In genomic region chrIV:5731597-5731996, ce11 we compare ENCODE assay signal across 7 worm cellular contexts.
TF ChIP-seq lines count a peak whose summit lies in the region.

Gene H35B03.2, minus strand, starts transcription at chrIV:5731674.

TF ChIP-seq in whole organism, L1 larva, 84 proteins besides CTCF, POLR2A, EP300 and RAD21 (continues in another document):
- TF ChIP-seq fkh-4 (tag; optimal IDR thresholded peaks at IDR 0.05; lab: Kevin White, UChicago; ENCODE audit: borderline replicate concordance) = no peak
- TF ChIP-seq nhr-71 (tag; optimal IDR thresholded peaks at IDR 0.05; lab: Kevin White, UChicago) = peak; percentile 84
- TF ChIP-seq hlh-4 (tag; optimal IDR thresholded peaks at IDR 0.05; lab: Kevin White, UChicago) = no peak
- TF ChIP-seq rnt-1 (tag; optimal IDR thresholded peaks at IDR 0.05; lab: Kevin White, UChicago) = peak; percentile 79
- peak; percentile 62 for TF ChIP-seq F16B12.6 (tag; optimal IDR thresholded peaks at IDR 0.05; lab: Kevin White, UChicago)
- no peak for TF ChIP-seq unc-130 (tag; optimal IDR thresholded peaks at IDR 0.05; lab: Kevin White, UChicago)
- no peak for TF ChIP-seq zip-4 (GFP tag; optimal IDR thresholded peaks at IDR 0.05; lab: Kevin White, UChicago)
- no peak for TF ChIP-seq ceh-88 (GFP tag; IDR thresholded peaks at IDR 0.05; lab: Robert Waterston, UW)
- peak; percentile 66 for TF ChIP-seq lin-15B (tag; optimal IDR thresholded peaks at IDR 0.05; lab: Kevin White, UChicago)
- peak; percentile 83 for TF ChIP-seq snu-23 (GFP tag; optimal IDR thresholded peaks at IDR 0.05; lab: Kevin White, UChicago)
- TF ChIP-seq lsy-2 (tag; optimal IDR thresholded peaks at IDR 0.05; lab: Kevin White, UChicago) = peak; percentile 85 to 90
- TF ChIP-seq unc-30 (tag; optimal IDR thresholded peaks at IDR 0.05; lab: Kevin White, UChicago) = no peak
- TF ChIP-seq irx-1 (tag; optimal IDR thresholded peaks at IDR 0.05; lab: Kevin White, UChicago) = peak; percentile 64

TF ChIP-seq in whole organism, L2 larva, 48 proteins besides CTCF, POLR2A, EP300 and RAD21 (continues in another document):
- TF ChIP-seq elt-1 (tag; optimal IDR thresholded peaks at IDR 0.05; lab: Kevin White, UChicago) = no peak
- TF ChIP-seq sem-4 (tag; optimal IDR thresholded peaks at IDR 0.05; lab: Kevin White, UChicago) = no peak
- TF ChIP-seq elt-3 (tag; optimal IDR thresholded peaks at IDR 0.05; lab: Kevin White, UChicago) = no peak
- TF ChIP-seq lin-13 (GFP tag; optimal IDR thresholded peaks at IDR 0.05; lab: Kevin White, UChicago) = peak; percentile 51
- peak; percentile 64 to 88 for TF ChIP-seq lsy-2 (tag; optimal IDR thresholded peaks at IDR 0.05; lab: Kevin White, UChicago)
- TF ChIP-seq blmp-1 (tag; optimal IDR thresholded peaks at IDR 0.05; lab: Kevin White, UChicago; ENCODE audit: insufficient read depth) = no peak
- no peak for TF ChIP-seq nhr-11 (tag; optimal IDR thresholded peaks at IDR 0.05; lab: Kevin White, UChicago)
- peak; percentile 69 for TF ChIP-seq nhr-25 (tag; optimal IDR thresholded peaks at IDR 0.05; lab: Kevin White, UChicago)
- TF ChIP-seq ama-1 (optimal IDR thresholded peaks at IDR 0.05; lab: Kevin White, UChicago) = no peak
- TF ChIP-seq lin-11 (tag; optimal IDR thresholded peaks at IDR 0.05; lab: Kevin White, UChicago) = no peak
- TF ChIP-seq mdl-1 (tag; optimal IDR thresholded peaks at IDR 0.05; lab: Kevin White, UChicago) = no peak
- TF ChIP-seq nhr-6 (tag; optimal IDR thresholded peaks at IDR 0.05; lab: Kevin White, UChicago) = peak; percentile 24
- peak; percentile 47 for TF ChIP-seq sma-9 (GFP tag; optimal IDR thresholded peaks at IDR 0.05; lab: Kevin White, UChicago)
- TF ChIP-seq sma-9 (tag; optimal IDR thresholded peaks at IDR 0.05; lab: Kevin White, UChicago) = no peak

TF ChIP-seq in whole organism, L3 larva, 47 proteins besides CTCF, POLR2A, EP300 and RAD21 (continues in another document):
- TF ChIP-seq skn-1 (tag; optimal IDR thresholded peaks at IDR 0.05; lab: Kevin White, UChicago) = peak; percentile 71
- no peak for TF ChIP-seq mml-1 (tag; optimal IDR thresholded peaks at IDR 0.05; lab: Kevin White, UChicago)
- TF ChIP-seq lsy-12 (tag; optimal IDR thresholded peaks at IDR 0.05; lab: Kevin White, UChicago) = no peak
- no peak for TF ChIP-seq egl-27 (tag; optimal IDR thresholded peaks at IDR 0.05; lab: Kevin White, UChicago)
- TF ChIP-seq fkh-10 (GFP tag; optimal IDR thresholded peaks at IDR 0.05; lab: Kevin White, UChicago) = peak; percentile 22
- TF ChIP-seq fkh-2 (tag; optimal IDR thresholded peaks at IDR 0.05; lab: Kevin White, UChicago) = no peak
- TF ChIP-seq zag-1 (tag; optimal IDR thresholded peaks at IDR 0.05; lab: Kevin White, UChicago) = no peak
- TF ChIP-seq unc-62 (GFP tag; optimal IDR thresholded peaks at IDR 0.05; lab: Kevin White, UChicago) = no peak
- TF ChIP-seq ama-1 (optimal IDR thresholded peaks at IDR 0.05; lab: Kevin White, UChicago) = no peak
- no peak for TF ChIP-seq nhr-11 (tag; optimal IDR thresholded peaks at IDR 0.05; lab: Kevin White, UChicago)
- TF ChIP-seq nhr-67 (tag; optimal IDR thresholded peaks at IDR 0.05; lab: Kevin White, UChicago) = no peak
- TF ChIP-seq nhr-25 (tag; optimal IDR thresholded peaks at IDR 0.05; lab: Kevin White, UChicago) = peak; percentile 18
- no peak for TF ChIP-seq nhr-76 (tag; optimal IDR thresholded peaks at IDR 0.05; lab: Kevin White, UChicago)
- TF ChIP-seq unc-39 (tag; optimal IDR thresholded peaks at IDR 0.05; lab: Kevin White, UChicago) = no peak

TF ChIP-seq in whole organism, L4 larva, 104 proteins besides CTCF, POLR2A, EP300 and RAD21 (continues in another document):
- no peak for TF ChIP-seq lin-1 (GFP tag; IDR thresholded peaks at IDR 0.05; lab: Robert Waterston, UW)
- TF ChIP-seq R02D3.7 (tag; optimal IDR thresholded peaks at IDR 0.05; lab: Kevin White, UChicago) = peak; percentile 92
- TF ChIP-seq dmd-9 (GFP tag; IDR thresholded peaks at IDR 0.05; lab: Robert Waterston, UW) = no peak
- peak; percentile 97 for TF ChIP-seq dpl-1 (GFP tag; optimal IDR thresholded peaks at IDR 0.05; lab: Kevin White, UChicago)
- peak; percentile 31 for TF ChIP-seq dve-1 (tag; optimal IDR thresholded peaks at IDR 0.05; lab: Kevin White, UChicago; ENCODE audit: insufficient read depth)
- TF ChIP-seq hif-1 (tag; optimal IDR thresholded peaks at IDR 0.05; lab: Kevin White, UChicago) = peak in 1 of 2 experiments; percentile 6
- TF ChIP-seq rbr-2 (tag; optimal IDR thresholded peaks at IDR 0.05; lab: Kevin White, UChicago) = peak; percentile 27
- TF ChIP-seq lin-29 (GFP tag; IDR thresholded peaks at IDR 0.05; lab: Robert Waterston, UW) = no peak
- TF ChIP-seq T20F7.1 (GFP tag; optimal IDR thresholded peaks at IDR 0.05; lab: Kevin White, UChicago) = peak; percentile 99
- TF ChIP-seq aha-1 (tag; lab: Kevin White, UChicago) = peak; percentile 89
- TF ChIP-seq dmd-8 (GFP tag; IDR thresholded peaks at IDR 0.05; lab: Robert Waterston, UW) = no peak
- peak in 1 of 2 experiments; percentile 29 for TF ChIP-seq lsy-2 (tag; optimal IDR thresholded peaks at IDR 0.05; lab: Kevin White, UChicago)
- peak; percentile 79 for TF ChIP-seq snpc-1.2 (GFP tag; IDR thresholded peaks at IDR 0.05; lab: Robert Waterston, UW)
- TF ChIP-seq nhr-6 (tag; optimal IDR thresholded peaks at IDR 0.05; lab: Kevin White, UChicago) = peak; percentile 26

TF ChIP-seq in whole organism, late embryonic, 69 proteins besides CTCF, POLR2A, EP300 and RAD21:
- TF ChIP-seq K09A11.1 (tag; optimal IDR thresholded peaks at IDR 0.05; lab: Kevin White, UChicago; ENCODE audit: insufficient read depth) (peak; percentile 23), nfya-1 (tag; optimal IDR thresholded peaks at IDR 0.05; lab: Kevin White, UChicago) (peak; percentile 65), tbx-7 (tag; optimal IDR thresholded peaks at IDR 0.05; lab: Kevin White, UChicago) (no peak)

TF ChIP-seq in whole organism, mixed stage, embryonic, 35 proteins besides CTCF, POLR2A, EP300 and RAD21:
- TF ChIP-seq nhr-12 (tag; optimal IDR thresholded peaks at IDR 0.05; lab: Kevin White, UChicago) = no peak
- TF ChIP-seq nhr-237 (tag; optimal IDR thresholded peaks at IDR 0.05; lab: Kevin White, UChicago) = peak; percentile 62
- no peak for TF ChIP-seq nhr-76 (tag; optimal IDR thresholded peaks at IDR 0.05; lab: Kevin White, UChicago)
- TF ChIP-seq unc-120 (tag; optimal IDR thresholded peaks at IDR 0.05; lab: Kevin White, UChicago; ENCODE audit: poor library complexity, severe bottlenecking) = no peak
- TF ChIP-seq snpc-4 (tag; optimal IDR thresholded peaks at IDR 0.05; lab: Kevin White, UChicago) = no peak
- TF ChIP-seq ceh-39 (tag; optimal IDR thresholded peaks at IDR 0.05; lab: Kevin White, UChicago) = peak; percentile 54
- TF ChIP-seq ces-1 (GFP tag; optimal IDR thresholded peaks at IDR 0.05; lab: Kevin White, UChicago) = peak; percentile 56
- peak; percentile 56 for TF ChIP-seq lsy-2 (tag; optimal IDR thresholded peaks at IDR 0.05; lab: Kevin White, UChicago)

TF ChIP-seq in whole organism, young adult, 124 proteins besides CTCF, POLR2A, EP300 and RAD21 (continues in another document):
- TF ChIP-seq efl-1 (GFP tag; optimal IDR thresholded peaks at IDR 0.05; lab: Kevin White, UChicago) (peak; percentile 72), F23B12.7 (tag; optimal IDR thresholded peaks at IDR 0.05; lab: Kevin White, UChicago; ENCODE audit: insufficient read depth) (peak; percentile 57), F33H1.4 (GFP tag; IDR thresholded peaks at IDR 0.05; lab: Robert Waterston, UW) (no peak), lir-1 (GFP tag; conservative IDR thresholded peaks at IDR 0.05; lab: Robert Waterston, UW) (no peak), lin-35 (GFP tag; optimal IDR thresholded peaks at IDR 0.05; lab: Kevin White, UChicago) (peak in 2 of 3 experiments; percentile 14 to 92), chd-7 (tag; optimal IDR thresholded peaks at IDR 0.05; lab: Kevin White, UChicago) (no peak), sptf-2 (GFP tag; optimal IDR thresholded peaks at IDR 0.05; lab: Kevin White, UChicago) (no peak), repo-1 (tag; optimal IDR thresholded peaks at IDR 0.05; lab: Kevin White, UChicago) (no peak), F57C9.4 (tag; optimal IDR thresholded peaks at IDR 0.05; lab: Kevin White, UChicago) (no peak), ceh-79 (tag; optimal IDR thresholded peaks at IDR 0.05; lab: Kevin White, UChicago) (no peak), tbp1 (GFP tag; optimal IDR thresholded peaks at IDR 0.05; lab: Kevin White, UChicago) (no peak), ztf-26 (tag; optimal IDR thresholded peaks at IDR 0.05; lab: Kevin White, UChicago) (no peak), lag-1 (GFP tag; IDR thresholded peaks at IDR 0.05; lab: Robert Waterston, UW) (no peak), F37B4.10 (GFP tag; IDR thresholded peaks at IDR 0.05; lab: Robert Waterston, UW) (no peak), sdz-38 (tag; optimal IDR thresholded peaks at IDR 0.05; lab: Kevin White, UChicago) (no peak), fkh-3 (tag; optimal IDR thresholded peaks at IDR 0.05; lab: Kevin White, UChicago) (no peak), egl-18 (GFP tag; IDR thresholded peaks at IDR 0.05; lab: Robert Waterston, UW) (no peak), nfya-1 (tag; optimal IDR thresholded peaks at IDR 0.05; lab: Kevin White, UChicago; ENCODE audit: borderline replicate concordance, insufficient read depth) (no peak), tbx-9 (tag; optimal IDR thresholded peaks at IDR 0.05; lab: Kevin White, UChicago; ENCODE audit: borderline replicate concordance) (no peak), B0336.3 (GFP tag; IDR thresholded peaks at IDR 0.05; lab: Robert Waterston, UW) (no peak), lin-26 (GFP tag; IDR thresholded peaks at IDR 0.05; lab: Robert Waterston, UW) (no peak), aptf-3 (GFP tag; IDR thresholded peaks at IDR 0.05; lab: Robert Waterston, UW) (no peak), dpl-1 (GFP tag; optimal IDR thresholded peaks at IDR 0.05; lab: Kevin White, UChicago) (peak; percentile 79), B0035.1 (tag; optimal IDR thresholded peaks at IDR 0.05; lab: Kevin White, UChicago) (no peak), ets-4 (GFP tag; optimal IDR thresholded peaks at IDR 0.05; lab: Kevin White, UChicago) (no peak), F52B5.7 (tag; optimal IDR thresholded peaks at IDR 0.05; lab: Kevin White, UChicago) (no peak), ztf-3 (GFP tag; optimal IDR thresholded peaks at IDR 0.05; lab: Kevin White, UChicago) (no peak), ztf-18 (tag; optimal IDR thresholded peaks at IDR 0.05; lab: Kevin White, UChicago) (no peak), unc-62 (GFP tag; optimal IDR thresholded peaks at IDR 0.05; lab: Kevin White, UChicago) (no peak), attf-3 (GFP tag; conservative IDR thresholded peaks at IDR 0.05; lab: Robert Waterston, UW) (peak; percentile 97), ztf-6 (GFP tag; IDR thresholded peaks at IDR 0.05; lab: Robert Waterston, UW) (no peak), akir-1 (GFP tag; optimal IDR thresholded peaks at IDR 0.05; lab: Kevin White, UChicago) (no peak), T07F8.4 (tag; optimal IDR thresholded peaks at IDR 0.05; lab: Kevin White, UChicago) (no peak), Y53G8AR.9 (GFP tag; conservative IDR thresholded peaks at IDR 0.05; lab: Robert Waterston, UW) (no peak), F49E8.2 (tag; optimal IDR thresholded peaks at IDR 0.05; lab: Kevin White, UChicago; ENCODE audit: insufficient read depth) (no peak)
